Fruit fly (Drosophila melanogaster): ENCODE results near the gene PH4alphaEFB.

PH4alphaEFB gene

dm6 chr3R:30529570-30529969 lies 63.7 kb downstream of the PH4alphaEFB start:
- TF ChIP-seq Blimp-1 (GFP tag; optimal IDR thresholded peaks at IDR 0.05), result no peak
- peak; percentile 41 for TF ChIP-seq CG32006 (GFP tag; optimal IDR thresholded peaks at IDR 0.05)
- TF ChIP-seq Eip78C (GFP tag), result peak; percentile 48
- no peak for TF ChIP-seq dsx (GFP tag; optimal IDR thresholded peaks at IDR 0.05; ENCODE audit: poor library complexity, severe bottlenecking)
- peak; percentile 14 for TF ChIP-seq Sox14 (GFP tag; optimal IDR thresholded peaks at IDR 0.05)
- TF ChIP-seq eg (GFP tag; IDR thresholded peaks at IDR 0.05), result peak; percentile 51
- TF ChIP-seq CG34406 (GFP tag; optimal IDR thresholded peaks at IDR 0.05), result no peak
- TF ChIP-seq CG31627 (GFP tag; optimal IDR thresholded peaks at IDR 0.05), result no peak
- TF ChIP-seq CG15336 (GFP tag; IDR thresholded peaks at IDR 0.05), result peak; percentile 50
- TF ChIP-seq CG6163 (GFP tag; IDR thresholded peaks at IDR 0.05), result peak; percentile 32; the same call in 1 of the 3 replicates
- TF ChIP-seq Hr38 (GFP tag; optimal IDR thresholded peaks at IDR 0.05), result no peak
- no peak for TF ChIP-seq CG11294 (GFP tag; IDR thresholded peaks at IDR 0.05)
- TF ChIP-seq fd85E (GFP tag; optimal IDR thresholded peaks at IDR 0.05), result no peak
- peak; percentile 24; the same call in 1 of the 2 replicates for TF ChIP-seq Gug (GFP tag; IDR thresholded peaks at IDR 0.05)
- peak; percentile 36 for TF ChIP-seq Hr4 (GFP tag; optimal IDR thresholded peaks at IDR 0.05)
- no peak for TF ChIP-seq fkh (GFP tag; optimal IDR thresholded peaks at IDR 0.05)
- TF ChIP-seq CG10631 (GFP tag; optimal IDR thresholded peaks at IDR 0.05), result peak; percentile 0
- no peak for TF ChIP-seq Sox15 (GFP tag; optimal IDR thresholded peaks at IDR 0.05)
- TF ChIP-seq CG8119 (GFP tag; IDR thresholded peaks at IDR 0.05), result peak; percentile 35; the same call in 1 of the 3 replicates
- no peak for TF ChIP-seq CG11762 (GFP tag; optimal IDR thresholded peaks at IDR 0.05; ENCODE audit: insufficient read depth)
- TF ChIP-seq Sox102F (GFP tag; optimal IDR thresholded peaks at IDR 0.05), result no peak
- TF ChIP-seq Met (GFP tag; optimal IDR thresholded peaks at IDR 0.05), result no peak

- TF ChIP-seq CG34406 (GFP tag; optimal IDR thresholded peaks at IDR 0.05) (no peak), acj6 (GFP tag; optimal IDR thresholded peaks at IDR 0.05) (no peak), eg (GFP tag; IDR thresholded peaks at IDR 0.05) (peak; percentile 80; the same call in 2 of the 3 replicates), CG16779 (tag; optimal IDR thresholded peaks at IDR 0.05) (no peak), CG32006 (GFP tag; optimal IDR thresholded peaks at IDR 0.05) (peak; percentile 45), salr (GFP tag; optimal IDR thresholded peaks at IDR 0.05) (peak in 1 of 2 experiments; percentile 35), CG11294 (GFP tag; IDR thresholded peaks at IDR 0.05) (no peak), Hr4 (GFP tag; optimal IDR thresholded peaks at IDR 0.05) (peak; percentile 50), Lpt (GFP tag; optimal IDR thresholded peaks at IDR 0.05) (peak; percentile 23), CG6276 (GFP tag; optimal IDR thresholded peaks at IDR 0.05) (peak; percentile 56), CG8119 (GFP tag; IDR thresholded peaks at IDR 0.05) (peak; percentile 59), topi (GFP tag; optimal IDR thresholded peaks at IDR 0.05) (no peak), CG15336 (GFP tag; IDR thresholded peaks at IDR 0.05) (peak; percentile 68), Gug (GFP tag; IDR thresholded peaks at IDR 0.05) (0 out of 2 replicates have a peak, but pooled peaks have one; percentile 8), Eip78C (GFP tag) (peak; percentile 37), OdsH (GFP tag; optimal IDR thresholded peaks at IDR 0.05) (peak; percentile 12), CG3032 (tag; optimal IDR thresholded peaks at IDR 0.05) (no peak), spab (GFP tag; optimal IDR thresholded peaks at IDR 0.05) (no peak), CG6163 (GFP tag; IDR thresholded peaks at IDR 0.05) (0 out of 3 replicates have a peak, but pooled peaks have one; percentile 35)
Observed at dm6 chr3R:30531129-30531708, 65.4 kb downstream of the PH4alphaEFB start.

- peak; percentile 67 for TF ChIP-seq CG32006 (GFP tag; optimal IDR thresholded peaks at IDR 0.05)
- peak; percentile 13 for TF ChIP-seq CG3032 (tag; optimal IDR thresholded peaks at IDR 0.05)
- no peak for TF ChIP-seq Sox15 (GFP tag; optimal IDR thresholded peaks at IDR 0.05)
- no peak for TF ChIP-seq vri (GFP tag; optimal IDR thresholded peaks at IDR 0.05)
- peak; percentile 54 for TF ChIP-seq OdsH (GFP tag; optimal IDR thresholded peaks at IDR 0.05)
- TF ChIP-seq CG7368 (GFP tag; optimal IDR thresholded peaks at IDR 0.05), result peak; percentile 19
- no peak for TF ChIP-seq CG11902 (GFP tag; optimal IDR thresholded peaks at IDR 0.05)
- peak; percentile 34 for TF ChIP-seq CG31627 (GFP tag; optimal IDR thresholded peaks at IDR 0.05)
- TF ChIP-seq CG6792 (GFP tag; optimal IDR thresholded peaks at IDR 0.05), result peak; percentile 31
- TF ChIP-seq CG34406 (GFP tag; optimal IDR thresholded peaks at IDR 0.05), result peak; percentile 3
- no peak for TF ChIP-seq Eip93F (GFP tag; optimal IDR thresholded peaks at IDR 0.05)
- TF ChIP-seq Smox (GFP tag; optimal IDR thresholded peaks at IDR 0.05), result peak; percentile 35
- peak; percentile 19 for TF ChIP-seq fkh (GFP tag; optimal IDR thresholded peaks at IDR 0.05)
- TF ChIP-seq CG1621 (tag; optimal IDR thresholded peaks at IDR 0.05), result peak; percentile 75
- peak; percentile 78 for TF ChIP-seq CG6276 (GFP tag; optimal IDR thresholded peaks at IDR 0.05)
- no peak for TF ChIP-seq fd85E (GFP tag; optimal IDR thresholded peaks at IDR 0.05)
- TF ChIP-seq Eip75B (GFP tag; optimal IDR thresholded peaks at IDR 0.05), result peak; percentile 38
- TF ChIP-seq Sox14 (GFP tag; optimal IDR thresholded peaks at IDR 0.05), result peak; percentile 51
- peak; percentile 49 for TF ChIP-seq cyc (GFP tag; optimal IDR thresholded peaks at IDR 0.05)
- TF ChIP-seq CG3919 (GFP tag; optimal IDR thresholded peaks at IDR 0.05), result peak; percentile 59
- TF ChIP-seq Met (GFP tag; optimal IDR thresholded peaks at IDR 0.05), result peak; percentile 17
- peak; percentile 58 for TF ChIP-seq CG10631 (GFP tag; optimal IDR thresholded peaks at IDR 0.05)
- TF ChIP-seq Ets96B (tag; optimal IDR thresholded peaks at IDR 0.05), result peak; percentile 17
- TF ChIP-seq ss (GFP tag; optimal IDR thresholded peaks at IDR 0.05), result no peak
- peak; percentile 39 for TF ChIP-seq net (GFP tag; optimal IDR thresholded peaks at IDR 0.05)
Observed at dm6 chr3R:30531989-30532653, 66.3 kb downstream of the PH4alphaEFB start, which contains the start of gene tmod. tmod (plus strand) TSS chr3R:30532607.

Measured in whole organism, prepupa.